Worm (Caenorhabditis elegans): ENCODE results near the gene Y69A2AR.1.
"Not testable (repeated sequence)": the region's sequence is repeated elsewhere in the genome, so short reads cannot be mapped to it uniquely, and the experiment has no call there.

Gene Y69A2AR.1

ce11 chrIV:2716474-2716873 is 49.6 kb downstream of the Y69A2AR.1 start, which contains the start of gene Y94H6A.7:
TSS of gene Y94H6A.7 (minus strand) at chrIV:2716574.
- not testable (repeated sequence) for TF ChIP-seq nhr-23, skn-1, C34F6.9 (tag; optimal IDR thresholded peaks at IDR 0.05)

DNA sequence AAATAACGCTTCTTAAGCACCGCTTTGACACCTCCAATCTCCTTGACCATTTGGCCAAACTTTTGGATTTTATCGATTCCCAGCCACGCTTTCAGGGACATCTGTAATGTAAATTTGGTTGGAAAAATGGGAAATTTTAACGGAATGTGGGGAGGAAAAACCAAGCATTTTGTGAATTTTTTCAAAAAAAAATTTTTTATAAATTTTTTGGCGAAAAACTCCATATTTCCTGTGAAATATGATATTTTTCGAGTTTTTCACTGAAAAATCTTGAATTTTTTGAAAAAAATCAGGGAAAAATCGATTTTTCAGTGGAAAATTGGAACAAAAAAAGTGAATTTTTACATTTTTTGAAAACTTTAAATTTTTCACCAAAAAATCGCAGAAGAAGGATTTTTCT is 52.9 kb downstream of the Y69A2AR.1 start, which contains the start of gene ndua-12:
Gene ndua-12 (minus strand): TSS at position 101 of the 400 bp plus-strand sequence.
- TF ChIP-seq dmd-4, R02D3.7, nhr-10 (tag; optimal IDR thresholded peaks at IDR 0.05): not testable (repeated sequence)
